Worm (Caenorhabditis elegans) whole organism, mixed stage, embryonic: ENCODE data around the gene fcd-2.

Source experiments
- blmp-1 ChIP-seq: fragments of 150-350 bp; optimal IDR thresholded peaks from 2 replicates; lab custom pipeline; 2014; ENCODE audit warnings: missing biosample characterization, missing genetic modification characterization
- ceh-39 ChIP-seq: fragments of 150-350 bp; optimal IDR thresholded peaks from 2 replicates; lab custom pipeline; 2014; ENCODE audit warnings: missing biosample characterization, missing genetic modification characterization
- ceh-43 ChIP-seq: fragments of 200-800 bp; sonication (Bioruptor generic); optimal IDR thresholded peaks from 2 replicates; lab custom pipeline; 2018; ENCODE audit warnings: mild to moderate bottlenecking, missing genetic modification characterization, moderate library complexity, missing compliant biosample characterization
- ces-1 ChIP-seq: fragments of 150-350 bp; optimal IDR thresholded peaks from 2 replicates; lab custom pipeline; 2014; ENCODE audit warnings: missing biosample characterization, missing genetic modification reagents, missing genetic modification characterization
- cnd-1 ChIP-seq: fragments of 200-800 bp; sonication (Bioruptor generic); optimal IDR thresholded peaks from 2 replicates; lab custom pipeline; 2018; ENCODE audit warnings: mild to moderate bottlenecking, missing genetic modification characterization, missing compliant biosample characterization
- drap-1 ChIP-seq: fragments of 200-800 bp; sonication (Bioruptor generic); optimal IDR thresholded peaks from 3 replicates; lab custom pipeline; 2018; ENCODE audit warnings: mild to moderate bottlenecking, missing genetic modification characterization, missing compliant biosample characterization
- elt-1 ChIP-seq: sonication (generic microtip); optimal IDR thresholded peaks from 2 replicates; lab custom pipeline; 2017; ENCODE audit warnings: missing genetic modification characterization, mild to moderate bottlenecking, missing compliant biosample characterization, antibody characterized with exemption, moderate library complexity, borderline replicate concordance; ENCODE audit not compliant: insufficient read depth
- elt-3 ChIP-seq: fragments of 150-350 bp; optimal IDR thresholded peaks from 2 replicates; lab custom pipeline; 2014; ENCODE audit warnings: missing biosample characterization, missing genetic modification characterization
- ham-2 ChIP-seq: fragments of 200-800 bp; sonication (Bioruptor generic); optimal IDR thresholded peaks from 2 replicates; lab custom pipeline; 2018; ENCODE audit warnings: mild to moderate bottlenecking, missing genetic modification characterization, missing compliant biosample characterization
- hlh-1 ChIP-seq: fragments of 150-350 bp; optimal IDR thresholded peaks from 2 replicates; lab custom pipeline; 2014; ENCODE audit warnings: missing biosample characterization, missing genetic modification reagents, missing genetic modification characterization
- lin-13 ChIP-seq: fragments of 150-350 bp; optimal IDR thresholded peaks from 2 replicates; lab custom pipeline; 2014; ENCODE audit warnings: missing biosample characterization, missing genetic modification characterization
- lsy-2 ChIP-seq: fragments of 150-350 bp; optimal IDR thresholded peaks from 2 replicates; lab custom pipeline; 2014; ENCODE audit warnings: missing biosample characterization, missing genetic modification characterization
- mab-5 ChIP-seq: fragments of 150-350 bp; optimal IDR thresholded peaks from 2 replicates; lab custom pipeline; 2014; ENCODE audit warnings: missing biosample characterization, missing genetic modification characterization
- mep-1 ChIP-seq: fragments of 150-350 bp; optimal IDR thresholded peaks from 2 replicates; lab custom pipeline; 2017; ENCODE audit warnings: missing biosample characterization, missing genetic modification reagents, missing genetic modification characterization, inconsistent platforms
- mls-2 ChIP-seq: sonication (generic microtip); optimal IDR thresholded peaks from 2 replicates; lab custom pipeline; 2016; ENCODE audit warnings: mild to moderate bottlenecking, missing genetic modification characterization, moderate library complexity, missing compliant biosample characterization
- nhr-12 ChIP-seq: fragments of 150-350 bp; optimal IDR thresholded peaks from 2 replicates; lab custom pipeline; 2014; ENCODE audit warnings: missing biosample characterization, missing genetic modification characterization
- nhr-2 ChIP-seq: fragments of 150-350 bp; optimal IDR thresholded peaks from 2 replicates; lab custom pipeline; 2014; ENCODE audit warnings: missing biosample characterization, missing genetic modification characterization
- nhr-237 ChIP-seq: fragments of 150-350 bp; optimal IDR thresholded peaks from 2 replicates; lab custom pipeline; 2014; ENCODE audit warnings: missing biosample characterization, missing genetic modification characterization
- nhr-28 ChIP-seq: fragments of 150-350 bp; optimal IDR thresholded peaks from 2 replicates; lab custom pipeline; 2014; ENCODE audit warnings: missing biosample characterization, missing genetic modification characterization
- nhr-76 ChIP-seq: sonication (generic microtip); optimal IDR thresholded peaks from 2 replicates; lab custom pipeline; 2017; ENCODE audit warnings: missing biosample characterization, missing genetic modification characterization
- pha-4 ChIP-seq: fragments of 150-350 bp; optimal IDR thresholded peaks from 2 replicates; lab custom pipeline; 2018; ENCODE audit warnings: missing biosample characterization, missing genetic modification reagents, missing genetic modification characterization
- sem-2 ChIP-seq: fragments of 200-800 bp; sonication (Bioruptor generic); optimal IDR thresholded peaks from 2 replicates; lab custom pipeline; 2018; ENCODE audit warnings: mild to moderate bottlenecking, missing genetic modification characterization, missing compliant biosample characterization
- snpc-4 ChIP-seq: fragments of 150-350 bp; optimal IDR thresholded peaks from 2 replicates; lab custom pipeline; 2014; ENCODE audit warnings: missing biosample characterization, missing genetic modification characterization
- sptf-1 ChIP-seq: sonication (generic microtip); optimal IDR thresholded peaks from 2 replicates; lab custom pipeline; 2017; ENCODE audit warnings: mild to moderate bottlenecking, missing genetic modification characterization, moderate library complexity, missing compliant biosample characterization
- tbx-8 ChIP-seq: fragments of 200-800 bp; sonication (Bioruptor generic); optimal IDR thresholded peaks from 2 replicates; lab custom pipeline; 2018; ENCODE audit warnings: mild to moderate bottlenecking, missing genetic modification characterization, moderate library complexity, missing compliant biosample characterization
- unc-120 ChIP-seq: sonication (generic microtip); optimal IDR thresholded peaks from 2 replicates; lab custom pipeline; 2017; ENCODE audit warnings: missing genetic modification characterization, missing compliant biosample characterization; ENCODE audit not compliant: poor library complexity, severe bottlenecking
- unc-39 ChIP-seq: fragments of 150-350 bp; optimal IDR thresholded peaks from 2 replicates; lab custom pipeline; 2014; ENCODE audit warnings: missing biosample characterization, missing genetic modification characterization
- unc-62 ChIP-seq: fragments of 150-350 bp; optimal IDR thresholded peaks from 2 replicates; lab custom pipeline; 2014; ENCODE audit warnings: missing biosample characterization, missing genetic modification reagents, missing genetic modification characterization
- zip-8 ChIP-seq: fragments of 150-350 bp; optimal IDR thresholded peaks from 2 replicates; lab custom pipeline; 2014; ENCODE audit warnings: missing biosample characterization, missing genetic modification characterization

The fcd-2 gene

DNA sequence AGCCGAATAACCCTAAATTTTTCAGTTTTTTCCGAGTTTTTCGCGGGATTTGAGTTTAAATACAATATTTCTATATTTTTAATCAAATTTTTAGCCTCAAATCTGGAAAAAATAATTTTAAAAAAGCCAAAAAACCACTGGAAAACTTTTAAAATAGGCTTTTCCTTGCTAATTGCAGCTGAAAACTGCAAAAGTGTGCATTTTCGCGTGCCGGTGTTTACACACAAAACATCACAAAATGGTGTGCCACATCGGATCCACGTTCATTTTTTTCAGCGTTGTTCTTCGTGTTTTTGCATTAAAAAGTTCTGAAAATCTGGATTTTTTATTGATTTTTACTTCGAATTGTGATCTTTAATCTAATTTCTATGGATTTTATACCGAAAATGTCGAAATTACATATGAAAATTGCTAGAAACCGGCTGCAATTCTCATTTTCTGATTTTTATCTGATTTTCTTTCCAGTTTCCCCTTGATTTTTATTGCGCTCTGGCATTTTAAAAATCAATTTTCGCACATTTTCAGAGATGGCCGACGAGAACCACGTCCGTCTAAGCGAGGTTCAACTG, 11.9 kb upstream of the fcd-2 start, which contains the start of gene Y41E3.7:
Gene Y41E3.7 (plus strand): TSS at position 519 of the 569 bp plus-strand sequence.
- peak; percentile 29 for TF ChIP-seq ham-2 (GFP tag; lab: Kevin White, UChicago)
- no peak for TF ChIP-seq nhr-237 (tag; lab: Kevin White, UChicago)
- TF ChIP-seq snpc-4 (tag; lab: Kevin White, UChicago): no peak
- TF ChIP-seq ces-1 (GFP tag; lab: Kevin White, UChicago): peak; percentile 18
- TF ChIP-seq nhr-12 (tag; lab: Kevin White, UChicago): no peak
- TF ChIP-seq, all 35 proteins: peak for 2

DNA sequence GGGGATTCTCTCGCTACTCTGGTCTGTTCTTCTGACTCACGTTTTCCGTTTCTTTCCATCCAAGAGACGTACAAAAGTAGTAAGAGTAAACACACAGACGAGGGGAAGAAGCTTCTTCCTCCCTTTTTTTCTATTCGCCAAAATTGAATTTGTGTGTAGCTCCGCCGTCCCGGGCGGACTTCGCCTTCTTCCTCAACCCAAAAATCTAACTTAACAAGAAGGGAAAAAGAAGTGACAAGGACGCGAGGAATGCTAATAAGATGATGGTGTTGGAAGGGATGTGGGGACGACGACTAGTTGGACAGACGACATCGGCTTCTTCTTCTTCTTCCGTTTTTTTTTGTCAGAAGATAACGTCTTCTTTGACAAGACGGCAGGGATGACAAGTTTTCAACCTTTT, 8.5 kb upstream of the fcd-2 start:
- TF ChIP-seq mls-2 (tag; lab: Kevin White, UChicago) (no peak), lsy-2 (tag; lab: Kevin White, UChicago) (no peak), ceh-43 (GFP tag; lab: Kevin White, UChicago) (no peak), snpc-4 (tag; lab: Kevin White, UChicago) (no peak), ces-1 (GFP tag; lab: Kevin White, UChicago) (peak; percentile 98), cnd-1 (tag; lab: Kevin White, UChicago) (no peak), elt-3 (tag; lab: Kevin White, UChicago) (no peak)

ce11 chrIV:15020958-15021357, 4.6 kb upstream of the fcd-2 start:
- peak; percentile 43 for TF ChIP-seq mls-2 (tag; lab: Kevin White, UChicago)
- no peak for TF ChIP-seq zip-8 (tag; lab: Kevin White, UChicago)
- TF ChIP-seq ces-1 (GFP tag; lab: Kevin White, UChicago): peak; percentile 61

DNA sequence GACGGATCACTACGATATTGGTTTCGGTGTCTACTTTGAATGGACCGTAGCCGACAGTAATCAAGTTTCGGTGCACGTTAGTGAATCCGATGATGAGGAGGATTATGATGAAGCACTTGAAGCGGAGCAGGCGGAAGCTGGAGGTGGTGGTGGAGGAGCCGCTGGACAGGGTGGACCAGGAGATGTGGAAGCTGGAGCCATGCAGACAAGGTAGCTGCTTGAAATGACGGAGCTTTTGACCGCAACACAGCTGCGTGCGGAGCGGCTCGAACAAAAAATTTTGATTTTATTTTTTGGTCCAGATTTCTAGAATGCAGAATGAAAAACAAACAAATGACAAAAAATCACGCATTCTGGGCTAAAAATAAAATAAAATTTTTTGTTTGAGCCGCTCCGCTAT, 1.1 kb upstream of the fcd-2 start:
- no peak for TF ChIP-seq zip-8 (tag; lab: Kevin White, UChicago)
- TF ChIP-seq ham-2 (GFP tag; lab: Kevin White, UChicago): no peak
- TF ChIP-seq unc-120: no peak
- TF ChIP-seq nhr-2 (tag; lab: Kevin White, UChicago): no peak
- no peak for TF ChIP-seq mep-1
- TF ChIP-seq pha-4: no peak
- no peak for TF ChIP-seq nhr-237 (tag; lab: Kevin White, UChicago)
- no peak for TF ChIP-seq lin-13 (tag; lab: Kevin White, UChicago)
- TF ChIP-seq drap-1: no peak
- TF ChIP-seq nhr-12 (tag; lab: Kevin White, UChicago): no peak
- TF ChIP-seq mls-2 (tag; lab: Kevin White, UChicago): no peak
- TF ChIP-seq cnd-1 (tag; lab: Kevin White, UChicago): no peak
- no peak for TF ChIP-seq unc-39 (tag; lab: Kevin White, UChicago)
- TF ChIP-seq nhr-28 (tag; lab: Kevin White, UChicago): no peak
- no peak for TF ChIP-seq lsy-2 (tag; lab: Kevin White, UChicago)

DNA sequence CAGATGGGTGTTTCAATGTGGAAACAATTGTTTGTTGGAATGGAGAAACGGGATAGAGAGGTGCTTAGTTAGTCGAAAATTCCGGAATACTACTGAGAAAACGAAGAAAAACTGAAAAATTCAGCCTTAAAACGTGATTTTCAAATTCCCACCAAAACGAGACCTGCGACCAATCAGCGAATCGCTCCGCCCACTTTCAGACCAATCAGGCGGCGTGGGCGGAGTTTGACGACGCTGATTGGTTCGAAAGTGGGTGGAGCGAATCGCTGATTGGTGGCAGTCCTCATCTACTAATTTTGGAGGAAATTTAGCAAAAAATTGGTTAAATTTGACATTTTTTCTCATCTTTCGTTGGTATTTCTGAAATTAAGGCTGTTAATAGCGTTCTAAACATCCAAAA, 1.8 kb downstream of the fcd-2 start:
- TF ChIP-seq nhr-28 (tag; lab: Kevin White, UChicago) (no peak), blmp-1 (no peak), sem-2 (GFP tag; lab: Kevin White, UChicago) (no peak), ces-1 (GFP tag; lab: Kevin White, UChicago) (no peak), unc-39 (tag; lab: Kevin White, UChicago) (no peak), nhr-12 (tag; lab: Kevin White, UChicago) (no peak), hlh-1 (tag; lab: Kevin White, UChicago) (no peak), tbx-8 (GFP tag; lab: Kevin White, UChicago) (no peak), ceh-43 (GFP tag; lab: Kevin White, UChicago) (no peak), ceh-39 (tag; lab: Kevin White, UChicago) (no peak), snpc-4 (tag; lab: Kevin White, UChicago) (no peak), drap-1 (no peak), nhr-76 (tag; lab: Kevin White, UChicago) (no peak)

DNA sequence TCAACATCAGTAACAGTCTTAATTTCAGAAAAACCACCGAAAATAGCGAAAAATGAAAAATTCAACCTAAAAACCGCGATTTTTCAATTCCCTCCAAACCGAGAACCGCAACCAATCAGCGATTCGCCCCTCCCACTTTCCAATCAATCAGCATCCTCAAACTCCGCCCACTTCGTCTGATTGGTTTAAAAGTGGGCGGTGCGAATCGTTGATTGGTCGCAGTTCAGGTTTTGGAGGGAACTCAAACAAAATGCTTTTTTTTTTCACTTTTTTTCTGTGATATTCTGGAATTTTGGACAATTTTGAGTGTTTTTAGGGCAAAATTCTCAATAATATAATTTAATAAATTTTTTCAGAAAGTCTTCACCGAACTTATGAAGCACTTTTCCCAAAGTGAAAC, 2.4 kb downstream of the fcd-2 start:
- TF ChIP-seq unc-39 (tag; lab: Kevin White, UChicago): no peak
- no peak for TF ChIP-seq drap-1
- no peak for TF ChIP-seq snpc-4 (tag; lab: Kevin White, UChicago)
- TF ChIP-seq mls-2 (tag; lab: Kevin White, UChicago): no peak
- no peak for TF ChIP-seq nhr-2 (tag; lab: Kevin White, UChicago)
- TF ChIP-seq nhr-12 (tag; lab: Kevin White, UChicago): no peak
- no peak for TF ChIP-seq ceh-43 (GFP tag; lab: Kevin White, UChicago)
- no peak for TF ChIP-seq sptf-1
- no peak for TF ChIP-seq unc-62 (GFP tag; lab: Kevin White, UChicago)
- no peak for TF ChIP-seq mab-5 (tag; lab: Kevin White, UChicago)
- no peak for TF ChIP-seq ceh-39 (tag; lab: Kevin White, UChicago)
- no peak for TF ChIP-seq lsy-2 (tag; lab: Kevin White, UChicago)
- TF ChIP-seq nhr-28 (tag; lab: Kevin White, UChicago): no peak
- TF ChIP-seq elt-1: no peak
